Worm (Caenorhabditis elegans): ENCODE data around the gene hrpk-2.

DNA sequence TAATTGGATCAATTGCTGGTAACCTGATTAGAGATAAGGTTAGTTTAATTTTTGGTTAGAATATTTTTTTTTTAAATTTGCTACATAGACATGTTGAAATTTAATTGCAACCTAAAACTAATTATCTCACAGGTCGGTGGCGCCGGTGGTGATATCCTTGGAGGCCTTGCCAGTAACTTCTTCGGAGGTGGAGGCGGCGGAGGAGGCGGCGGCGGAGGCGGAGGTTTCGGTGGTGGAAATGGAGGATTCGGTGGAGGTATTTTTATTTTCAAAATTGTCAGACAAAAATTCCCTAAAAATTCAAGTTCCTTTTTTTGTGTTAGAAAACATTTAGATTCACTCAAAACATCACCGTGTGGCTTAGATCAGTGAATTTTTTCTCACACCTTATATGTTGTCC is 5.7 kb upstream of the hrpk-2 start:
- no peak for TF ChIP-seq ama-1 (optimal IDR thresholded peaks at IDR 0.05)
- no peak for TF ChIP-seq ceh-36 (tag; optimal IDR thresholded peaks at IDR 0.05)
- TF ChIP-seq flt-1 (GFP tag; IDR thresholded peaks at IDR 0.05) = no peak

Data from whole organism, early embryonic.